Fruit fly (Drosophila melanogaster) whole organism, embryonic: ENCODE data around the gene Bili.

Source experiments
- CG11085 ChIP-seq: fragments of 200-800 bp; sonication (Bioruptor generic); IDR thresholded peaks from 2 replicates; pipeline ENCODE4 v1.3.6; 2022; ENCODE audit warnings: missing biosample characterization, missing genetic modification characterization
- CG12391 ChIP-seq: fragments of 200-800 bp; sonication (Bioruptor generic); optimal IDR thresholded peaks from 3 replicates; lab custom pipeline; 2018; ENCODE audit warnings: missing biosample characterization, mild to moderate bottlenecking, missing genetic modification characterization, moderate library complexity
- CG14710 ChIP-seq: fragments of 200-800 bp; sonication (Bioruptor generic); optimal IDR thresholded peaks from 3 replicates; lab custom pipeline; 2019; ENCODE audit warnings: missing biosample characterization, mild to moderate bottlenecking, missing genetic modification characterization, moderate library complexity
- CG15073 ChIP-seq: fragments of 200-800 bp; sonication (Bioruptor generic); optimal IDR thresholded peaks from 2 replicates; lab custom pipeline; 2016; ENCODE audit warnings: missing biosample characterization, missing genetic modification characterization
- CG17612 ChIP-seq: fragments of 200-800 bp; sonication (Bioruptor generic); IDR thresholded peaks from 2 replicates; pipeline ENCODE4 v1.3.6; 2022; ENCODE audit warnings: missing biosample characterization, missing genetic modification characterization
- CG17829 ChIP-seq: fragments of 200-800 bp; optimal IDR thresholded peaks from 2 replicates; lab custom pipeline; 2019; ENCODE audit warnings: missing biosample characterization, mild to moderate bottlenecking, missing genetic modification characterization, moderate library complexity
- CG18262 ChIP-seq: fragments of 200-800 bp; optimal IDR thresholded peaks from 3 replicates; lab custom pipeline; 2019; ENCODE audit warnings: missing biosample characterization, mild to moderate bottlenecking, missing genetic modification characterization, moderate library complexity
- CG18599 ChIP-seq: fragments of 200-800 bp; sonication (Bioruptor generic); optimal IDR thresholded peaks from 3 replicates; lab custom pipeline; 2017; ENCODE audit warnings: missing biosample characterization, missing genetic modification characterization, mild to moderate bottlenecking, moderate library complexity, missing genetic modification reagents
- CG18764 ChIP-seq: fragments of 200-800 bp; sonication (Bioruptor generic); optimal IDR thresholded peaks from 3 replicates; lab custom pipeline; 2016; ENCODE audit warnings: missing biosample characterization, missing genetic modification characterization
- CG2116 ChIP-seq: fragments of 200-800 bp; sonication (Bioruptor generic); optimal IDR thresholded peaks from 3 replicates; lab custom pipeline; 2018; ENCODE audit warnings: missing biosample characterization, mild to moderate bottlenecking, missing genetic modification characterization
- CG30020 ChIP-seq: fragments of 200-800 bp; optimal IDR thresholded peaks from 2 replicates; lab custom pipeline; 2019; ENCODE audit warnings: missing biosample characterization, mild to moderate bottlenecking, missing genetic modification characterization, moderate library complexity
- CG32772 ChIP-seq: fragments of 200-800 bp; sonication (Bioruptor generic); IDR thresholded peaks from 2 replicates; pipeline ENCODE4 v1.3.6; 2022; ENCODE audit warnings: missing biosample characterization, missing genetic modification characterization
- CG33557 ChIP-seq: fragments of 200-800 bp; sonication (Bioruptor generic); optimal IDR thresholded peaks from 2 replicates; lab custom pipeline; 2019; ENCODE audit warnings: missing biosample characterization, mild to moderate bottlenecking, missing genetic modification characterization, moderate library complexity
- CG6683 ChIP-seq: fragments of 200-800 bp; sonication (Bioruptor generic); optimal IDR thresholded peaks from 2 replicates; lab custom pipeline; 2017; ENCODE audit warnings: missing biosample characterization, mild to moderate bottlenecking, missing genetic modification characterization, missing genetic modification reagents
- CG6813 ChIP-seq: fragments of 200-800 bp; sonication (Bioruptor generic); optimal IDR thresholded peaks from 2 replicates; lab custom pipeline; 2017; ENCODE audit warnings: missing biosample characterization, missing genetic modification characterization, mild to moderate bottlenecking, moderate library complexity, missing genetic modification reagents
- CG8388 ChIP-seq: fragments of 200-800 bp; sonication (Bioruptor generic); optimal IDR thresholded peaks from 2 replicates; lab custom pipeline; 2019; ENCODE audit warnings: missing biosample characterization, mild to moderate bottlenecking, missing genetic modification characterization, moderate library complexity
- CG9797 ChIP-seq: fragments of 200-800 bp; sonication (Bioruptor generic); optimal IDR thresholded peaks from 3 replicates; lab custom pipeline; 2018; ENCODE audit warnings: missing biosample characterization, mild to moderate bottlenecking, missing genetic modification characterization
- CG9817 ChIP-seq: fragments of 200-800 bp; sonication (Bioruptor generic); optimal IDR thresholded peaks from 2 replicates; lab custom pipeline; 2018; ENCODE audit warnings: missing biosample characterization, mild to moderate bottlenecking, missing genetic modification characterization, moderate library complexity
- CG9876 ChIP-seq: fragments of 200-800 bp; sonication (Bioruptor generic); optimal IDR thresholded peaks from 2 replicates; lab custom pipeline; 2016; ENCODE audit warnings: missing biosample characterization, missing genetic modification characterization
- CG9932 ChIP-seq: fragments of 200-800 bp; sonication (Bioruptor generic); IDR thresholded peaks from 2 replicates; pipeline ENCODE4 v1.3.6; 2022; ENCODE audit warnings: missing biosample characterization, missing genetic modification characterization
- D ChIP-seq, 2 experiments: fragments of 200-800 bp in 1 of 2; fragments of >200 bp in 1 of 2; sonication (Bioruptor generic) in 1 of 2; optimal IDR thresholded peaks; 2 replicates in 1 of 2; 3 replicates in 1 of 2; lab custom pipeline; 2017; ENCODE audit warnings: mild to moderate bottlenecking in 1 of 2, missing biosample characterization in 1 of 2, missing genetic modification characterization in 1 of 2, missing genetic modification reagents in 1 of 2
- Doc2 ChIP-seq: fragments of 200-800 bp; sonication (Bioruptor generic); IDR thresholded peaks from 2 replicates; pipeline ENCODE4 v1.3.6; 2022; ENCODE audit warnings: missing biosample characterization, missing genetic modification characterization
- Ets97D ChIP-seq: fragments of 200-800 bp; sonication (Bioruptor generic); optimal IDR thresholded peaks from 3 replicates; lab custom pipeline; 2016; ENCODE audit warnings: missing biosample characterization, missing genetic modification characterization
- Hr51 ChIP-seq, 2 experiments: fragments of 200-800 bp; sonication (Bioruptor generic); optimal IDR thresholded peaks; 2 replicates in 1 of 2; 3 replicates in 1 of 2; lab custom pipeline; 2016 to 2018; ENCODE audit warnings: missing biosample characterization in 2 of 2, missing genetic modification characterization in 2 of 2, mild to moderate bottlenecking in 1 of 2, moderate library complexity in 1 of 2
- Kr ChIP-seq: fragments of 200-800 bp; sonication (Bioruptor generic); optimal IDR thresholded peaks from 2 replicates; lab custom pipeline; 2017; ENCODE audit warnings: missing biosample characterization, mild to moderate bottlenecking, missing genetic modification characterization
- Mad ChIP-seq: fragments of 200-800 bp; sonication (Bioruptor generic); optimal IDR thresholded peaks from 2 replicates; lab custom pipeline; 2016; ENCODE audit warnings: missing biosample characterization, missing genetic modification characterization
- NC2α ChIP-seq: fragments of 200-800 bp; sonication (Bioruptor generic); optimal IDR thresholded peaks from 2 replicates; lab custom pipeline; 2016; ENCODE audit warnings: missing biosample characterization, missing genetic modification characterization
- Optix ChIP-seq: fragments of 200-800 bp; sonication (Bioruptor generic); IDR thresholded peaks from 3 replicates; pipeline ENCODE4 v1.3.6; 2022; ENCODE audit warnings: missing biosample characterization, missing genetic modification characterization
- Spps ChIP-seq: fragments of 200-800 bp; sonication (Bioruptor generic); optimal IDR thresholded peaks from 2 replicates; lab custom pipeline; 2018; ENCODE audit warnings: missing biosample characterization, mild to moderate bottlenecking, missing genetic modification characterization
- Stat92E ChIP-seq, 3 experiments: fragments of >200 bp in 2 of 3; fragments of 200-800 bp in 1 of 3; sonication (Bioruptor generic) in 1 of 3; optimal IDR thresholded peaks; 2 replicates each; lab custom pipeline; 2017 to 2019; ENCODE audit warnings: missing biosample characterization in 3 of 3, missing genetic modification characterization in 3 of 3, mild to moderate bottlenecking in 1 of 3, moderate library complexity in 1 of 3
- ara ChIP-seq: fragments of 200-800 bp; sonication (Bioruptor generic); IDR thresholded peaks from 2 replicates; pipeline ENCODE4 v1.3.6; 2022; ENCODE audit warnings: missing biosample characterization, missing genetic modification characterization
- cas ChIP-seq: fragments of 200-800 bp; sonication (Bioruptor generic); IDR thresholded peaks from 2 replicates; pipeline ENCODE4 v1.3.6; 2022; ENCODE audit warnings: missing biosample characterization, missing genetic modification characterization
- ci ChIP-seq: fragments of 200-800 bp; sonication (Bioruptor generic); IDR thresholded peaks from 3 replicates; pipeline ENCODE4 v1.3.6; 2022; ENCODE audit warnings: missing biosample characterization, missing genetic modification characterization
- dysf ChIP-seq: fragments of 200-800 bp; sonication (Bioruptor generic); IDR thresholded peaks from 3 replicates; pipeline ENCODE4 v1.3.6; 2022; ENCODE audit warnings: missing biosample characterization, missing genetic modification characterization
- en ChIP-seq: fragments of 200-800 bp; sonication (Bioruptor generic); optimal IDR thresholded peaks from 2 replicates; lab custom pipeline; 2016; ENCODE audit warnings: missing biosample characterization, missing genetic modification characterization
- fd3F ChIP-seq: fragments of 200-800 bp; sonication (Bioruptor generic); optimal IDR thresholded peaks from 2 replicates; lab custom pipeline; 2018; ENCODE audit warnings: missing biosample characterization, mild to moderate bottlenecking, missing genetic modification characterization, moderate library complexity
- gcm ChIP-seq: fragments of 200-800 bp; sonication (Bioruptor generic); optimal IDR thresholded peaks from 2 replicates; lab custom pipeline; 2019; ENCODE audit warnings: missing biosample characterization, mild to moderate bottlenecking, missing genetic modification characterization, moderate library complexity
- gro ChIP-seq: fragments of 200-800 bp; sonication (Bioruptor generic); optimal IDR thresholded peaks from 2 replicates; lab custom pipeline; 2016; ENCODE audit warnings: missing biosample characterization, missing genetic modification characterization
- ken ChIP-seq: fragments of 200-800 bp; sonication (Bioruptor generic); IDR thresholded peaks from 3 replicates; pipeline ENCODE4 v1.3.6; 2022; ENCODE audit warnings: missing biosample characterization, missing genetic modification characterization
- lbe ChIP-seq: fragments of 200-800 bp; sonication (Bioruptor generic); optimal IDR thresholded peaks from 2 replicates; lab custom pipeline; 2016; ENCODE audit warnings: missing biosample characterization, mild to moderate bottlenecking, missing genetic modification characterization
- lola ChIP-seq, 3 experiments: fragments of >200 bp in 2 of 3; fragments of 200-800 bp in 1 of 3; sonication (Bioruptor generic) in 1 of 3; optimal IDR thresholded peaks; 2 replicates each; lab custom pipeline; 2017 to 2019; ENCODE audit warnings: missing biosample characterization in 3 of 3, missing genetic modification characterization in 3 of 3, mild to moderate bottlenecking in 1 of 3, moderate library complexity in 1 of 3
- nerfin-2 ChIP-seq: fragments of 200-800 bp; sonication (Bioruptor generic); IDR thresholded peaks from 2 replicates; pipeline ENCODE4 v1.3.6; 2022; ENCODE audit warnings: missing biosample characterization, missing genetic modification characterization; ENCODE audit not compliant: partially characterized antibody
- pum ChIP-seq: fragments of 200-800 bp; sonication (Bioruptor generic); optimal IDR thresholded peaks from 2 replicates; lab custom pipeline; 2016; ENCODE audit warnings: missing biosample characterization, missing genetic modification characterization
- sisA ChIP-seq: fragments of 200-800 bp; sonication (Bioruptor generic); IDR thresholded peaks from 2 replicates; pipeline ENCODE4 v1.3.6; 2022; ENCODE audit warnings: missing biosample characterization, missing genetic modification characterization
- so ChIP-seq: fragments of 200-800 bp; sonication (Bioruptor generic); IDR thresholded peaks from 3 replicates; pipeline ENCODE4 v1.3.6; 2022; ENCODE audit warnings: missing biosample characterization, missing genetic modification characterization
- stc ChIP-seq: fragments of 200-800 bp; sonication (Bioruptor generic); IDR thresholded peaks from 2 replicates; pipeline ENCODE4 v1.3.6; 2022; ENCODE audit warnings: missing biosample characterization, missing genetic modification characterization
- unc-4 ChIP-seq: fragments of 200-800 bp; sonication (Bioruptor generic); IDR thresholded peaks from 2 replicates; pipeline ENCODE4 v1.3.6; 2022; ENCODE audit warnings: missing biosample characterization, missing genetic modification characterization; ENCODE audit not compliant: partially characterized antibody
- vfl ChIP-seq: fragments of 200-800 bp; sonication (Bioruptor generic); optimal IDR thresholded peaks from 2 replicates; lab custom pipeline; 2016; ENCODE audit warnings: missing biosample characterization, missing genetic modification characterization
- zfh1 ChIP-seq: fragments of 200-800 bp; sonication (Bioruptor generic); IDR thresholded peaks from 3 replicates; pipeline ENCODE4 v1.3.6; 2022; ENCODE audit warnings: missing biosample characterization, missing genetic modification characterization

The Bili gene

DNA sequence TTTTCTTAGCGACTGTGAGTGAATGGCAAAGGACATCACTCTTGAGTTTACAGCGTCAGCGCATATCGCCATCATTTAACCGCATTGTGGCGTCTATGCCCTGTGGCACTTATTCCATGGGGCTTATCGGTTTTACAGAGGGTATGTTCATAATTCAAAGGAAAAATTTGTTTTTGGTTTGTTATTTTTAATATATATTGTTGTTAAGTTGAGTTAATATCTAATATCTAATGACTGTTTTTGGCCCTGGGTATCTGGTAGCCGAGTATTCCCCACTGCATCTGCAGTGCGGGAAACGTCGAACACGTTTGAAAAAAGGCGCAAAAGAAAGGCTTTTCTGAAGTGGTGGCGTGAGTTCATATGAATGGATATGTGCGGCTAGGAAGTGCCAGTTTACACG is 47.4 kb downstream of the Bili start (continued):
- TF ChIP-seq CG33557 (GFP tag; lab: Kevin White, UChicago) (peak; percentile 83), CG9797 (GFP tag; lab: Kevin White, UChicago) (no peak), D (optimal IDR thresholded peaks at IDR 0.05; lab: Kevin White, UChicago) (no peak), D (GFP tag; optimal IDR thresholded peaks at IDR 0.05; lab: Kevin White, UChicago) (peak; percentile 57), CG18764 (no peak), Optix (peak; percentile 83; the same call in 2 of the 3 replicates), CG17829 (tag; lab: Kevin White, UChicago) (peak; percentile 75), zfh1 (peak; percentile 86; the same call in 2 of the 3 replicates), Stat92E (GFP tag; optimal IDR thresholded peaks at IDR 0.05; lab: Kevin White, UChicago) (no peak), CG14710 (tag; lab: Kevin White, UChicago) (peak; percentile 61), lola (GFP tag; optimal IDR thresholded peaks at IDR 0.05; lab: Kevin White, UChicago) (peak in 1 of 3 experiments; percentile 90), CG18262 (peak; percentile 80), CG9817 (tag; lab: Kevin White, UChicago) (peak; percentile 27), unc-4 (no peak), Hr51 (GFP tag; optimal IDR thresholded peaks at IDR 0.05; lab: Kevin White, UChicago) (peak; percentile 54 to 58), CG12391 (tag; lab: Kevin White, UChicago) (peak; percentile 81), ken (peak; percentile 37; the same call in 1 of the 3 replicates), CG17612 (GFP tag; lab: Robert Waterston, UW) (0 out of 2 replicates have a peak, but pooled peaks have one; percentile 16), stc (GFP tag; lab: Robert Waterston, UW) (0 out of 2 replicates have a peak, but pooled peaks have one; percentile 42), CG32772 (peak; percentile 75), dysf (GFP tag; lab: Robert Waterston, UW) (0 out of 3 replicates have a peak, but pooled peaks have one; percentile 28), so (GFP tag; lab: Robert Waterston, UW) (peak; percentile 78; the same call in 2 of the 3 replicates), en (GFP tag; lab: Kevin White, UChicago) (no peak), vfl (GFP tag; lab: Kevin White, UChicago) (no peak), Doc2 (GFP tag; lab: Robert Waterston, UW) (peak; percentile 19; the same call in 1 of the 2 replicates), CG8388 (GFP tag; lab: Kevin White, UChicago) (peak; percentile 52), CG30020 (tag; lab: Kevin White, UChicago) (peak; percentile 32), Mad (GFP tag; lab: Kevin White, UChicago) (peak; percentile 63), CG6813 (GFP tag; lab: Kevin White, UChicago) (peak; percentile 7), gro (GFP tag; lab: Kevin White, UChicago) (no peak), Ets97D (no peak), CG6683 (GFP tag; lab: Kevin White, UChicago) (no peak), ara (GFP tag; lab: Robert Waterston, UW) (peak; percentile 85), lbe (GFP tag; lab: Kevin White, UChicago) (peak; percentile 59), CG18599 (GFP tag; lab: Kevin White, UChicago) (peak; percentile 35), ci (GFP tag; lab: Robert Waterston, UW) (peak; percentile 87), nerfin-2 (GFP tag; lab: Robert Waterston, UW) (0 out of 2 replicates have a peak, but pooled peaks have one; percentile 26), CG9876 (GFP tag; lab: Kevin White, UChicago) (no peak), cas (GFP tag; lab: Robert Waterston, UW) (no peak), CG15073 (GFP tag; lab: Kevin White, UChicago) (no peak), NC2α (peak; percentile 11), CG9932 (GFP tag; lab: Robert Waterston, UW) (peak; percentile 20; the same call in 1 of the 2 replicates), sisA (GFP tag; lab: Robert Waterston, UW) (peak; percentile 75), fd3F (GFP tag; lab: Kevin White, UChicago) (peak; percentile 14), pum (GFP tag; lab: Kevin White, UChicago) (no peak), Kr (GFP tag; lab: Kevin White, UChicago) (no peak), Spps (tag; lab: Kevin White, UChicago) (peak; percentile 2), gcm (GFP tag; lab: Kevin White, UChicago) (peak; percentile 38), CG2116 (peak; percentile 33), CG11085 (GFP tag; lab: Robert Waterston, UW) (no peak)
